Worm (Caenorhabditis elegans) whole organism, L3 larva: ENCODE measurements around the gene C06G4.4.

Experiments
- aly-2 ChIP-seq: fragments of 150-350 bp; optimal IDR thresholded peaks from 2 replicates; lab custom pipeline; 2014; ENCODE audit warnings: missing biosample characterization, missing genetic modification characterization
- ceh-9 ChIP-seq: sonication (generic microtip); optimal IDR thresholded peaks from 2 replicates; lab custom pipeline; 2018; ENCODE audit warnings: missing biosample characterization, missing genetic modification characterization
- elt-1 ChIP-seq: fragments of 150-350 bp; optimal IDR thresholded peaks from 2 replicates; lab custom pipeline; 2014; ENCODE audit warnings: missing biosample characterization, missing genetic modification characterization
- jun-1 ChIP-seq: fragments of 150-350 bp; optimal IDR thresholded peaks from 2 replicates; lab custom pipeline; 2014; ENCODE audit warnings: missing biosample characterization, missing genetic modification reagents, missing genetic modification characterization
- unc-62 ChIP-seq: fragments of 150-350 bp; sonication (generic microtip); optimal IDR thresholded peaks from 4 replicates; lab custom pipeline; 2014; ENCODE audit warnings: missing biosample characterization, missing genetic modification reagents, missing genetic modification characterization
- ztf-11 ChIP-seq: fragments of 150-350 bp; optimal IDR thresholded peaks from 2 replicates; lab custom pipeline; 2014; ENCODE audit warnings: missing biosample characterization, missing genetic modification characterization

- TF ChIP-seq jun-1 (tag; lab: Kevin White, UChicago) (no peak), unc-62 (GFP tag; lab: Kevin White, UChicago) (no peak), ceh-9 (tag; lab: Kevin White, UChicago) (no peak), aly-2 (tag; lab: Kevin White, UChicago) (no peak), elt-1 (tag; lab: Kevin White, UChicago) (no peak), ztf-11 (tag; lab: Kevin White, UChicago) (no peak)
Observed at ce11 chrIII:7978723-7979122, 1.1 kb upstream of the C06G4.4 start.
